Worm (Caenorhabditis elegans): Measurements from ENCODE around the gene egl-26.

The egl-26 gene

ce11 chrII:116916-117315 lies 47.5 kb downstream of the egl-26 start, which contains the start of gene srt-54:
srt-54 (plus strand) TSS chrII:117216.
- TF ChIP-seq fkh-8 (tag; optimal IDR thresholded peaks at IDR 0.05) (no peak), ceh-82 (tag; optimal IDR thresholded peaks at IDR 0.05) (no peak), ztf-4 (tag; optimal IDR thresholded peaks at IDR 0.05) (no peak), efl-1 (optimal IDR thresholded peaks at IDR 0.05) (no peak), efl-1 (GFP tag; optimal IDR thresholded peaks at IDR 0.05 in 1 of 2) (no peak), snu-23 (GFP tag; optimal IDR thresholded peaks at IDR 0.05) (no peak), lin-35 (GFP tag; optimal IDR thresholded peaks at IDR 0.05) (no peak)

Measured in whole organism, L1 larva.